Fruit fly (Drosophila melanogaster) whole organism, adult: Measurements from ENCODE around the gene Sgsf.

Experiments used
- CG12768 ChIP-seq: fragments of 200-800 bp; sonication (Bioruptor generic); optimal IDR thresholded peaks from 2 replicates; lab custom pipeline; 2017; ENCODE audit warnings: missing biosample characterization, missing genetic modification characterization, mild to moderate bottlenecking, moderate library complexity, missing genetic modification reagents
- Crg-1 ChIP-seq: fragments of 200-800 bp; sonication (Bioruptor generic); optimal IDR thresholded peaks from 2 replicates; lab custom pipeline; 2016; ENCODE audit warnings: missing biosample characterization, missing genetic modification characterization

- no peak for TF ChIP-seq CG12768
- TF ChIP-seq Crg-1 (GFP tag; lab: Kevin White, UChicago): no peak
These were observed 38.2 kb downstream of the Sgsf start, which contains the start of gene GstD8 for dm6 chr3R:12379708-12380107.
